Fruit fly (Drosophila melanogaster): ENCODE results near the gene HGTX.

DNA sequence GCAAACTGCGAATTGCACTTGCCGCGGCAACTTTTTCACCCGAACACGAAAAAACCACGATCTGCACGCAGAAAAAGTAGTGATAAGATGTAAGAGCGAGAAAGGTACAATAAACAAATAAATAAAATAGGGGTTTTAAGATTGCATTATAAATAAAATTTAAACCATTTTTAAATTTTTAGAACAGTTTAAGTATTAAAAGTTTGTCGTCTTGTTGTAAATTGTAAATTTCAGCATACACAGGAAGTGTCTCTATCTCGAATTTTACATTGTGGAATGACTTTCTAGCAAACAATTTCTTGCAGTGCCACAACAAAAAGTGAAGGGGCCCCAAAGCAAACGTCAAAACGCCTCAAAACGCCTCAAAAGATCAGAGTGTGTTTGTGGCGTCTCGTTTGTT is 64.7 kb downstream of the HGTX start:
- TF ChIP-seq usp (GFP tag; optimal IDR thresholded peaks at IDR 0.05) (no peak), EcR (GFP tag; optimal IDR thresholded peaks at IDR 0.05) (no peak), CG8478 (optimal IDR thresholded peaks at IDR 0.05) (no peak), pan (optimal IDR thresholded peaks at IDR 0.05) (no peak), psq (optimal IDR thresholded peaks at IDR 0.05) (no peak)
